Fruit fly (Drosophila melanogaster) whole organism, embryonic: ENCODE data around the gene CG44040.

ENCODE experiments used
- ATbp ChIP-seq: fragments of 200-800 bp; sonication (Bioruptor generic); optimal IDR thresholded peaks from 2 replicates; lab custom pipeline; 2017; ENCODE audit warnings: missing biosample characterization, mild to moderate bottlenecking, missing genetic modification characterization, missing genetic modification reagents
- Adf1 ChIP-seq: fragments of 200-800 bp; sonication (Bioruptor generic); IDR thresholded peaks from 2 replicates; pipeline ENCODE4 v1.3.6; 2022; ENCODE audit warnings: missing biosample characterization, missing genetic modification characterization
- Blimp-1 ChIP-seq: fragments of 200-800 bp; sonication (Bioruptor generic); optimal IDR thresholded peaks from 3 replicates; lab custom pipeline; 2018; ENCODE audit warnings: missing biosample characterization, missing genetic modification characterization, mild to moderate bottlenecking, moderate library complexity, missing genetic modification reagents
- CG10431 ChIP-seq: fragments of 200-800 bp; sonication (Bioruptor generic); optimal IDR thresholded peaks from 3 replicates; lab custom pipeline; 2018; ENCODE audit warnings: missing biosample characterization, mild to moderate bottlenecking, missing genetic modification characterization
- CG10654 ChIP-seq: fragments of 200-800 bp; sonication (Bioruptor generic); optimal IDR thresholded peaks from 2 replicates; lab custom pipeline; 2016; ENCODE audit warnings: missing biosample characterization, missing genetic modification characterization
- CG11504 ChIP-seq: fragments of 200-800 bp; sonication (Bioruptor generic); optimal IDR thresholded peaks from 3 replicates; lab custom pipeline; 2019; ENCODE audit warnings: missing biosample characterization, mild to moderate bottlenecking, missing genetic modification characterization, moderate library complexity
- CG11696 ChIP-seq: fragments of 200-800 bp; sonication (Bioruptor generic); IDR thresholded peaks from 2 replicates; pipeline ENCODE4 v1.3.6; 2022; ENCODE audit warnings: missing biosample characterization, missing genetic modification characterization
- CG1233 ChIP-seq: fragments of 200-800 bp; sonication (Bioruptor generic); optimal IDR thresholded peaks from 4 replicates; lab custom pipeline; 2018; ENCODE audit warnings: missing biosample characterization, mild to moderate bottlenecking, missing genetic modification characterization
- CG14050 ChIP-seq: fragments of 200-800 bp; sonication (Bioruptor generic); IDR thresholded peaks from 3 replicates; pipeline ENCODE4 v1.3.6; 2022; ENCODE audit warnings: missing biosample characterization, missing genetic modification characterization
- CG17186 ChIP-seq: fragments of 200-800 bp; sonication (Bioruptor generic); optimal IDR thresholded peaks from 3 replicates; lab custom pipeline; 2017; ENCODE audit warnings: missing biosample characterization, missing genetic modification reagents, missing genetic modification characterization
- CG1792 ChIP-seq: fragments of 200-800 bp; sonication (Bioruptor generic); optimal IDR thresholded peaks from 2 replicates; lab custom pipeline; 2016; ENCODE audit warnings: missing biosample characterization, missing genetic modification characterization
- CG2120 ChIP-seq: fragments of 200-800 bp; sonication (Bioruptor generic); optimal IDR thresholded peaks from 3 replicates; lab custom pipeline; 2016; ENCODE audit warnings: missing biosample characterization, missing genetic modification characterization
- CG2678 ChIP-seq: fragments of 200-800 bp; sonication (Bioruptor generic); optimal IDR thresholded peaks from 3 replicates; lab custom pipeline; 2019; ENCODE audit warnings: missing biosample characterization, mild to moderate bottlenecking, missing genetic modification characterization, moderate library complexity
- CG32767 ChIP-seq: fragments of 200-800 bp; sonication (Bioruptor generic); IDR thresholded peaks from 2 replicates; pipeline ENCODE4 v1.3.6; 2022; ENCODE audit warnings: missing biosample characterization, missing genetic modification characterization
- CG33557 ChIP-seq: fragments of 200-800 bp; sonication (Bioruptor generic); optimal IDR thresholded peaks from 2 replicates; lab custom pipeline; 2019; ENCODE audit warnings: missing biosample characterization, mild to moderate bottlenecking, missing genetic modification characterization, moderate library complexity
- CG3838 ChIP-seq: fragments of 200-800 bp; sonication (Bioruptor generic); optimal IDR thresholded peaks from 3 replicates; lab custom pipeline; 2016; ENCODE audit warnings: missing biosample characterization, missing genetic modification characterization
- CG4282 ChIP-seq: fragments of 200-800 bp; sonication (Bioruptor generic); optimal IDR thresholded peaks from 2 replicates; lab custom pipeline; 2016; ENCODE audit warnings: missing biosample characterization, missing genetic modification characterization
- CG4820 ChIP-seq: fragments of 200-800 bp; sonication (Bioruptor generic); optimal IDR thresholded peaks from 3 replicates; lab custom pipeline; 2016; ENCODE audit warnings: missing biosample characterization, missing genetic modification characterization
- CG6791 ChIP-seq: fragments of 200-800 bp; sonication (Bioruptor generic); IDR thresholded peaks from 3 replicates; pipeline ENCODE4 v1.3.6; 2022; ENCODE audit warnings: missing biosample characterization, missing genetic modification characterization; ENCODE audit not compliant: partially characterized antibody
- CG9932 ChIP-seq: fragments of 200-800 bp; sonication (Bioruptor generic); IDR thresholded peaks from 2 replicates; pipeline ENCODE4 v1.3.6; 2022; ENCODE audit warnings: missing biosample characterization, missing genetic modification characterization
- CkIIα-i1 ChIP-seq: fragments of 200-800 bp; sonication (Bioruptor generic); IDR thresholded peaks from 2 replicates; pipeline ENCODE4 v1.3.6; 2022; ENCODE audit warnings: missing biosample characterization, missing genetic modification characterization
- Dbx ChIP-seq: fragments of 200-800 bp; sonication (Bioruptor generic); IDR thresholded peaks from 3 replicates; pipeline ENCODE4 v1.3.6; 2022; ENCODE audit warnings: missing biosample characterization, missing genetic modification characterization
- Dip2 ChIP-seq: fragments of 200-800 bp; sonication (Bioruptor generic); IDR thresholded peaks from 2 replicates; pipeline ENCODE4 v1.3.6; 2022; ENCODE audit warnings: missing biosample characterization, missing genetic modification characterization
- ERR ChIP-seq: fragments of 200-800 bp; sonication (Bioruptor generic); optimal IDR thresholded peaks from 2 replicates; lab custom pipeline; 2016; ENCODE audit warnings: missing biosample characterization, missing genetic modification characterization
- Fer1 ChIP-seq: fragments of 200-800 bp; sonication (Bioruptor generic); optimal IDR thresholded peaks from 2 replicates; lab custom pipeline; 2017; ENCODE audit warnings: missing biosample characterization, mild to moderate bottlenecking, missing genetic modification characterization
- GATAe ChIP-seq: fragments of 200-800 bp; sonication (Bioruptor generic); conservative IDR thresholded peaks from 2 replicates; pipeline ENCODE4 v1.3.6; 2022; ENCODE audit warnings: missing biosample characterization, missing genetic modification characterization
- H15 ChIP-seq: fragments of 200-800 bp; sonication (Bioruptor generic); IDR thresholded peaks from 3 replicates; pipeline ENCODE4 v1.3.6; 2022; ENCODE audit warnings: missing biosample characterization, missing genetic modification characterization
- HLHmδ ChIP-seq: fragments of 200-800 bp; sonication (Bioruptor generic); optimal IDR thresholded peaks from 2 replicates; lab custom pipeline; 2018; ENCODE audit warnings: missing biosample characterization, mild to moderate bottlenecking, missing genetic modification characterization, moderate library complexity
- Hmr ChIP-seq: fragments of 200-800 bp; sonication (Bioruptor generic); optimal IDR thresholded peaks from 3 replicates; lab custom pipeline; 2017; ENCODE audit warnings: mild to moderate bottlenecking, missing biosample characterization, missing genetic modification reagents, missing genetic modification characterization
- Hr39 ChIP-seq: fragments of >200 bp; optimal IDR thresholded peaks from 2 replicates; lab custom pipeline; 2017
- Hr78 ChIP-seq, 2 experiments: fragments of 200-800 bp in 1 of 2; fragments of >200 bp in 1 of 2; sonication (Bioruptor generic) in 1 of 2; optimal IDR thresholded peaks; 2 replicates each; lab custom pipeline; 2017 to 2019; ENCODE audit warnings: missing biosample characterization in 2 of 2, missing genetic modification characterization in 2 of 2, mild to moderate bottlenecking in 1 of 2, moderate library complexity in 1 of 2
- Rfx ChIP-seq: fragments of 200-800 bp; sonication (Bioruptor generic); IDR thresholded peaks from 2 replicates; pipeline ENCODE4 v1.3.6; 2022; ENCODE audit warnings: missing biosample characterization, missing genetic modification characterization
- Sin3A ChIP-seq: fragments of >200 bp; optimal IDR thresholded peaks from 2 replicates; lab custom pipeline; 2018
- Six4 ChIP-seq: fragments of 200-800 bp; sonication (Bioruptor generic); optimal IDR thresholded peaks from 2 replicates; lab custom pipeline; 2016; ENCODE audit warnings: missing biosample characterization, missing genetic modification characterization
- Stat92E ChIP-seq, 3 experiments: fragments of >200 bp in 2 of 3; fragments of 200-800 bp in 1 of 3; sonication (Bioruptor generic) in 1 of 3; optimal IDR thresholded peaks; 2 replicates each; lab custom pipeline; 2017 to 2019; ENCODE audit warnings: missing biosample characterization in 3 of 3, missing genetic modification characterization in 3 of 3, mild to moderate bottlenecking in 1 of 3, moderate library complexity in 1 of 3
- ab ChIP-seq: fragments of 200-800 bp; sonication (Bioruptor generic); optimal IDR thresholded peaks from 2 replicates; lab custom pipeline; 2016; ENCODE audit warnings: missing biosample characterization, missing genetic modification characterization
- dati ChIP-seq: fragments of 200-800 bp; sonication (Bioruptor generic); IDR thresholded peaks from 2 replicates; pipeline ENCODE4 v1.3.6; 2022; ENCODE audit warnings: missing biosample characterization, missing genetic modification characterization
- eyg ChIP-seq: fragments of 200-800 bp; sonication (Bioruptor generic); optimal IDR thresholded peaks from 3 replicates; lab custom pipeline; 2016; ENCODE audit warnings: missing biosample characterization, missing genetic modification characterization
- fd102C ChIP-seq: fragments of 200-800 bp; sonication (Bioruptor generic); optimal IDR thresholded peaks from 2 replicates; lab custom pipeline; 2018; ENCODE audit warnings: missing biosample characterization, mild to moderate bottlenecking, missing genetic modification characterization, moderate library complexity
- fu2 ChIP-seq: fragments of 200-800 bp; sonication (Bioruptor generic); optimal IDR thresholded peaks from 2 replicates; lab custom pipeline; 2016; ENCODE audit warnings: missing biosample characterization, missing genetic modification characterization
- ind ChIP-seq: fragments of 200-800 bp; sonication (Bioruptor generic); optimal IDR thresholded peaks from 3 replicates; lab custom pipeline; 2016; ENCODE audit warnings: missing biosample characterization, missing genetic modification characterization
- knrl ChIP-seq: fragments of 200-800 bp; sonication (Bioruptor generic); IDR thresholded peaks from 3 replicates; pipeline ENCODE4 v1.3.6; 2022; ENCODE audit warnings: missing biosample characterization, missing genetic modification characterization; ENCODE audit not compliant: partially characterized antibody
- nom ChIP-seq: fragments of 200-800 bp; sonication (Bioruptor generic); optimal IDR thresholded peaks from 2 replicates; lab custom pipeline; 2017; ENCODE audit warnings: missing biosample characterization, missing genetic modification characterization, mild to moderate bottlenecking, moderate library complexity, missing genetic modification reagents
- pita ChIP-seq: fragments of 200-800 bp; sonication (Bioruptor generic); optimal IDR thresholded peaks from 2 replicates; lab custom pipeline; 2017; ENCODE audit warnings: missing biosample characterization, mild to moderate bottlenecking, missing genetic modification characterization
- sob ChIP-seq: fragments of 200-800 bp; sonication (Bioruptor generic); IDR thresholded peaks from 2 replicates; pipeline ENCODE4 v1.3.6; 2022; ENCODE audit warnings: missing biosample characterization, missing genetic modification characterization
- tgo ChIP-seq: fragments of 200-800 bp; sonication (Bioruptor generic); IDR thresholded peaks from 3 replicates; pipeline ENCODE4 v1.3.6; 2022; ENCODE audit warnings: missing biosample characterization, missing genetic modification characterization
- tio ChIP-seq: fragments of 200-800 bp; sonication (Bioruptor generic); optimal IDR thresholded peaks from 2 replicates; lab custom pipeline; 2017; ENCODE audit warnings: missing biosample characterization, missing genetic modification characterization, inconsistent platforms
- z ChIP-seq: fragments of 200-800 bp; sonication (Bioruptor generic); IDR thresholded peaks from 3 replicates; pipeline ENCODE4 v1.3.6; 2022; ENCODE audit warnings: missing biosample characterization, missing genetic modification characterization
- zf30C ChIP-seq: fragments of 200-800 bp; sonication (Bioruptor generic); optimal IDR thresholded peaks from 3 replicates; lab custom pipeline; 2018; ENCODE audit warnings: missing biosample characterization, mild to moderate bottlenecking, missing genetic modification characterization
- zfh1 ChIP-seq: fragments of 200-800 bp; sonication (Bioruptor generic); IDR thresholded peaks from 3 replicates; pipeline ENCODE4 v1.3.6; 2022; ENCODE audit warnings: missing biosample characterization, missing genetic modification characterization

The CG44040 gene

DNA sequence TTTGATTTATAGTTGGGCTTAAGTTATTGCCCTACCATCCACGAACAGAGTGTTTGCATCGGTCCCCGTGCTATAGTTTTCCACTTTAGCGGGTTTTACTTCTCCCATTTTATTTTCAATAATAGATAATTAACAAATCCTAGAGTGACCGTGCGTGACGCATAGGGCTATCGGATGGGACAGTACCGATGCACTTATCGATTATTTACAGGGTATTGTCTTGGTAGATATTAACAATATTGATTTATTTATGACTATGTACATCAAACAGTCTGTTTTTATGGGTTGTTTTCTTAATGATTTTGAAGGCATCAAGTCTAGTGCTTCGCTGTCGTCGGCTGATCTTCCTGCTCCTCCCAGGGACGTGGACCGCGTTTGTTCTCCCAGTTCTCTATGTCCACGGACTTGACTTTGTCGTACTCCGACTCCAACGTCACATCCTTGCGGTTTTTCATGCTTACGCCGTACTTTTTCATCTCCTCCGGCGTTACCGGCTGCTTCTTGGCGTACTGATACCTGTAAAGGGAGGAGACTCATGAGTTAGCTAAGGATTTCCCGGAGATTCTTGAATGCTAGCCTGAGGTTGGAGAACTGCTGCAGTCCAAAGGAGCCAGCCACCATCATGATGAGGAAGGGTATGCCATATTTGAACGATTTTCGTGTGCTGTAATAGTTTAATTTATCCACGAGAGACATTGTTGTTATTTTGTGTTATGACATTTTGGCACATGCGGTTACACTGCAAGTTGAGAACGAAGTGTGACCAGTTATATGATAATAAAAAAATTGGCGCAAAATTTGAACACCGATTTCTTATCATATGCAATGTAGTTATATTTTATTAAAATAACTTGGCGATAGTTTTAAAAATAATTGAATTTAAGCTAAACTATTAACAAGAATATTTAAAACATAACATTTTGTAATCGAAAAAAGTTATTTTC is 42.0 kb upstream of the CG44040 start, which contains the start of the genes MRG15 and Tm1 (continued):
- TF ChIP-seq Adf1 (no peak), CG1792 (GFP tag; lab: Kevin White, UChicago) (no peak), CkIIα-i1 (GFP tag; lab: Robert Waterston, UW) (no peak), CG17186 (GFP tag; lab: Kevin White, UChicago) (no peak), CG10654 (no peak), CG14050 (GFP tag; lab: Robert Waterston, UW) (no peak), CG9932 (GFP tag; lab: Robert Waterston, UW) (peak; percentile 33; the same call in 1 of the 2 replicates), CG2678 (tag; lab: Kevin White, UChicago) (no peak), ab (GFP tag; lab: Kevin White, UChicago) (no peak), HLHmδ (GFP tag; lab: Kevin White, UChicago) (no peak), CG11504 (tag; lab: Kevin White, UChicago) (no peak), z (GFP tag; lab: Robert Waterston, UW) (no peak), CG6791 (GFP tag; lab: Robert Waterston, UW) (peak; percentile 61), Dbx (GFP tag; lab: Robert Waterston, UW) (no peak), CG2120 (GFP tag; lab: Kevin White, UChicago) (peak; percentile 9), CG33557 (no peak), tgo (GFP tag; lab: Robert Waterston, UW) (no peak), CG32767 (GFP tag; lab: Robert Waterston, UW) (no peak), Dip2 (no peak), Stat92E (GFP tag; optimal IDR thresholded peaks at IDR 0.05; lab: Kevin White, UChicago) (no peak), Sin3A (lab: Kevin White, UChicago) (peak; percentile 50), knrl (GFP tag; lab: Robert Waterston, UW) (peak; percentile 66; the same call in 2 of the 3 replicates), CG11696 (no peak), dati (GFP tag; lab: Robert Waterston, UW) (no peak), pita (GFP tag; lab: Kevin White, UChicago) (no peak), CG4820 (GFP tag; lab: Kevin White, UChicago) (no peak), eyg (no peak), Six4 (GFP tag; lab: Kevin White, UChicago) (no peak), ATbp (GFP tag; lab: Kevin White, UChicago) (no peak), ind (GFP tag; lab: Kevin White, UChicago) (no peak), CG4282 (GFP tag; lab: Kevin White, UChicago) (no peak), CG3838 (GFP tag; lab: Kevin White, UChicago) (no peak), Fer1 (GFP tag; lab: Kevin White, UChicago) (peak; percentile 2), H15 (GFP tag; lab: Robert Waterston, UW) (no peak), Hmr (no peak), zf30C (GFP tag; lab: Kevin White, UChicago) (no peak), nom (GFP tag; lab: Kevin White, UChicago) (no peak), CG10431 (no peak), sob (GFP tag; lab: Robert Waterston, UW) (no peak), ERR (GFP tag; lab: Kevin White, UChicago) (no peak), tio (GFP tag; lab: Kevin White, UChicago) (no peak), fu2 (GFP tag; lab: Kevin White, UChicago) (no peak), fd102C (GFP tag; lab: Kevin White, UChicago) (no peak), zfh1 (GFP tag; lab: Robert Waterston, UW) (no peak), Hr39 (lab: Kevin White, UChicago) (no peak), Hr78 (GFP tag; optimal IDR thresholded peaks at IDR 0.05; lab: Kevin White, UChicago) (no peak), CG1233 (GFP tag; lab: Kevin White, UChicago) (no peak), GATAe (GFP tag; lab: Robert Waterston, UW) (no peak), Rfx (GFP tag; lab: Robert Waterston, UW) (0 out of 2 replicates have a peak, but pooled peaks have one; percentile 38), Blimp-1 (GFP tag; lab: Kevin White, UChicago) (no peak)
